Fruit fly (Drosophila melanogaster): ENCODE results near the gene Nup58.

The Nup58 gene

DNA sequence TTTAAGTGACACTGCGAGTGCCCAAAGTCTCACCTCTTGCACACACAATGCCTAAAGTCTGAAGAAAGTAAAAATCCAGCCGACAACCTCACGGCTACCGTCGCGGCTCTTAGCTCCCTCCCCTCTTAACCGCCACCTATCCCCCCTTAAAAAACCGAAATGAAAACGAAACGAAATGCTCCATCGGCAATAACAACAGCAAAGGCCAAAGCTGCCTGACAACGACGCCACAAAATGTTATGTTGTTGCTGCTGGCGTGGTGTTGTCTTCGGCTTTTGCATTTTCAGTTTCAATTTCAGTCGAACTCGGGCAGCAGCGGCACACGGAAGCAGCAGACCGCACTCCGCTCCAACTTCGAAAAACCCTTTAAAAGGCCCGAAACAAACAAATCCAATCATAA is 19.9 kb downstream of the Nup58 start, which contains the start of gene CG7432:
CG7432 (plus strand) TSS at position 295 of the 400 bp plus-strand sequence.
- TF ChIP-seq lilli (GFP tag; optimal IDR thresholded peaks at IDR 0.05) (no peak), crol (GFP tag; IDR thresholded peaks at IDR 0.05) (peak; percentile 44; the same call in 1 of the 2 replicates), CG12769 (tag; optimal IDR thresholded peaks at IDR 0.05) (peak; percentile 55), CG8924 (tag; optimal IDR thresholded peaks at IDR 0.05) (no peak), Blimp-1 (GFP tag; optimal IDR thresholded peaks at IDR 0.05) (peak; percentile 89), chinmo (GFP tag; IDR thresholded peaks at IDR 0.05; ENCODE audit: partially characterized antibody) (no peak), HLH4C (GFP tag; IDR thresholded peaks at IDR 0.05; ENCODE audit: partially characterized antibody) (0 out of 3 replicates have a peak, but pooled peaks have one; percentile 19), CG17829 (tag; optimal IDR thresholded peaks at IDR 0.05) (no peak), Deaf1 (tag; optimal IDR thresholded peaks at IDR 0.05) (peak; percentile 81), CG6689 (GFP tag; IDR thresholded peaks at IDR 0.05) (no peak), vvl (GFP tag; IDR thresholded peaks at IDR 0.05) (0 out of 2 replicates have a peak, but pooled peaks have one; percentile 13), Asciz (GFP tag; optimal IDR thresholded peaks at IDR 0.05) (no peak), hb (GFP tag; IDR thresholded peaks at IDR 0.05; ENCODE audit: partially characterized antibody) (0 out of 3 replicates have a peak, but pooled peaks have one; percentile 44)

DNA sequence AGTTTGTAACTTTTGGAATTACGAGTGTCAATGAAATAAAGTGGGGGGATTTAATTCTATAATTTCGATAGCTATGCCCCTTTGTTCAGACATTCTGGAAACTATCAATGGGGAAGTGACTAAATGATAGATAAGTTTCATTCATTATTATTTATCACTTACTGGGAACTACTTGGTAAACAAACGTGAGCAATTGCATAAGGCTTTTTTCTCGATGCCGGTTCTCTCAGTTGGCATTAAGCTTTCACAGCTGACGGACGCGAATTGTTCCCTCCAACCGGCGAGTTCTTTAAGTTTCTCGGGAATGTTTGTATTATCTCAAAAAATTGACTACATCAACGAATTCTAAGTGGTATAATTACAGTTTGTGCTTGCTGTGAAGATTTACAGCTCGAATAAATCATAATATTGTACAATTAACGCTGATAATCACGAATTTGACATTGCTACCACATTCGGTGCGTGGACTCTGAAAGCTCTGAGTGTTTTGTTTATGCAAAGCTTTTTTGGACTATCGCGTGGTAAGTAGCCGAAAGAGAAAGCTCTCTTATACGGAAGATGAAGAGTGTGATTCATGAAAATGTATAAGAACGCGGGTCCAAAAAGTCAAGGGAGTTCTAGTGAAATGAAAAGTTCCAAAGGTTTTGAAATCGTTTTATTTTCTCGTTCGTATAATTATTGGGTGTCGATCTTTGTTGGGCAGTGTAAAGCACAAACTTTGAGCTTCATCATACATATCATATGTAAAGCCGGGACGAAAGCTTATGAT is 26.6 kb downstream of the Nup58 start, which contains the start of gene Naam:
Naam (plus strand) TSS at position 228 of the 769 bp plus-strand sequence.
- TF ChIP-seq CG8765 (GFP tag; IDR thresholded peaks at IDR 0.05), result 0 out of 2 replicates have a peak, but pooled peaks have one; percentile 24
- TF ChIP-seq CG6683 (GFP tag; optimal IDR thresholded peaks at IDR 0.05), result peak; percentile 64
- peak; percentile 45 for TF ChIP-seq CG5180 (GFP tag; optimal IDR thresholded peaks at IDR 0.05)
- TF ChIP-seq CG12769 (tag; optimal IDR thresholded peaks at IDR 0.05), result peak; percentile 84
- no peak for TF ChIP-seq Dll (GFP tag; IDR thresholded peaks at IDR 0.05; ENCODE audit: partially characterized antibody)
- no peak for TF ChIP-seq Bgb (GFP tag; IDR thresholded peaks at IDR 0.05; ENCODE audit: partially characterized antibody)
- peak; percentile 69 for TF ChIP-seq CG4424 (GFP tag; optimal IDR thresholded peaks at IDR 0.05)
- peak; percentile 86 for TF ChIP-seq NfI (GFP tag; optimal IDR thresholded peaks at IDR 0.05)
- TF ChIP-seq nau (GFP tag; optimal IDR thresholded peaks at IDR 0.05), result peak; percentile 61
- peak; percentile 77 for TF ChIP-seq Sox102F (GFP tag; optimal IDR thresholded peaks at IDR 0.05)
- no peak for TF ChIP-seq jigr1 (GFP tag; IDR thresholded peaks at IDR 0.05)
- TF ChIP-seq sd (tag; optimal IDR thresholded peaks at IDR 0.05), result peak; percentile 75
- TF ChIP-seq CG14710 (tag; optimal IDR thresholded peaks at IDR 0.05), result peak; percentile 22
- TF ChIP-seq Rx (GFP tag; IDR thresholded peaks at IDR 0.05), result peak; percentile 58; the same call in 1 of the 2 replicates
- peak in 1 of 2 experiments; percentile 81 for TF ChIP-seq bsh (GFP tag; optimal IDR thresholded peaks at IDR 0.05)
- no peak for TF ChIP-seq cad (GFP tag; optimal IDR thresholded peaks at IDR 0.05)
- no peak for TF ChIP-seq pita (GFP tag; optimal IDR thresholded peaks at IDR 0.05)
- peak; percentile 81 for TF ChIP-seq stc (GFP tag; IDR thresholded peaks at IDR 0.05)
- no peak; the same call in 1 of the 2 replicates for TF ChIP-seq klu (GFP tag; IDR thresholded peaks at IDR 0.05)
- TF ChIP-seq CG2199 (GFP tag; IDR thresholded peaks at IDR 0.05), result no peak
- TF ChIP-seq CG8944 (GFP tag; optimal IDR thresholded peaks at IDR 0.05), result peak; percentile 47
- TF ChIP-seq CG12659 (GFP tag; optimal IDR thresholded peaks at IDR 0.05), result peak; percentile 76
- no peak for TF ChIP-seq CG17912 (GFP tag; optimal IDR thresholded peaks at IDR 0.05)
- TF ChIP-seq mld (GFP tag; IDR thresholded peaks at IDR 0.05; ENCODE audit: partially characterized antibody), result no peak
- TF ChIP-seq tio (GFP tag; optimal IDR thresholded peaks at IDR 0.05), result peak; percentile 35
- TF ChIP-seq CG16815 (GFP tag; optimal IDR thresholded peaks at IDR 0.05), result peak; percentile 25
- TF ChIP-seq Chrac-16 (GFP tag; optimal IDR thresholded peaks at IDR 0.05), result peak; percentile 58
- TF ChIP-seq gem (tag; optimal IDR thresholded peaks at IDR 0.05), result peak; percentile 83
- no peak for TF ChIP-seq Lim3 (GFP tag; IDR thresholded peaks at IDR 0.05)
- peak; percentile 74 for TF ChIP-seq CG13296 (GFP tag; optimal IDR thresholded peaks at IDR 0.05)
- peak; percentile 71 for TF ChIP-seq CG10366 (GFP tag; IDR thresholded peaks at IDR 0.05)
- peak; percentile 42 for TF ChIP-seq NC2β (GFP tag; optimal IDR thresholded peaks at IDR 0.05)
- peak; percentile 73 for TF ChIP-seq CG8924 (tag; optimal IDR thresholded peaks at IDR 0.05)
- TF ChIP-seq HLH54F (GFP tag; optimal IDR thresholded peaks at IDR 0.05), result peak; percentile 80
- no peak for TF ChIP-seq wor (GFP tag; IDR thresholded peaks at IDR 0.05)
